Worm (Caenorhabditis elegans) whole organism, L4 larva: ENCODE results near the gene txt-18.

Source experiments
- ama-1 ChIP-seq: fragments of 150-350 bp; optimal IDR thresholded peaks from 2 replicates; lab custom pipeline; 2014; ENCODE audit warnings: inconsistent platforms, mixed read lengths
- dpl-1 ChIP-seq: fragments of 150-350 bp; optimal IDR thresholded peaks from 2 replicates; lab custom pipeline; 2014; ENCODE audit warnings: missing biosample characterization, missing genetic modification reagents, missing genetic modification characterization
- egl-27 ChIP-seq: sonication (generic microtip); optimal IDR thresholded peaks from 3 replicates; lab custom pipeline; 2017; ENCODE audit warnings: missing biosample characterization, missing genetic modification reagents, missing genetic modification characterization
- fkh-10 ChIP-seq: fragments of 150-350 bp; optimal IDR thresholded peaks from 2 replicates; lab custom pipeline; 2014; ENCODE audit warnings: missing biosample characterization, missing genetic modification reagents, missing genetic modification characterization
- jun-1 ChIP-seq: fragments of 150-350 bp; optimal IDR thresholded peaks from 2 replicates; lab custom pipeline; 2014; ENCODE audit warnings: missing biosample characterization, missing genetic modification reagents, missing genetic modification characterization
- lin-13 ChIP-seq: fragments of 150-350 bp; optimal IDR thresholded peaks from 2 replicates; lab custom pipeline; 2014; ENCODE audit warnings: missing biosample characterization, missing genetic modification reagents, missing genetic modification characterization
- lir-3 ChIP-seq: sonication (generic microtip); optimal IDR thresholded peaks from 2 replicates; lab custom pipeline; 2016; ENCODE audit warnings: mild to moderate bottlenecking, missing genetic modification characterization, missing compliant biosample characterization
- lsy-2 ChIP-seq, 2 experiments: fragments of 150-350 bp in 1 of 2; sonication (generic microtip) in 1 of 2; optimal IDR thresholded peaks; 2 replicates each; lab custom pipeline; 2014 to 2017; ENCODE audit warnings: missing biosample characterization in 2 of 2, missing genetic modification characterization in 2 of 2
- mep-1 ChIP-seq: fragments of 150-350 bp; sonication (generic microtip); optimal IDR thresholded peaks from 3 replicates; lab custom pipeline; 2014; ENCODE audit warnings: missing biosample characterization, missing genetic modification characterization
- nhr-102 ChIP-seq: sonication (generic microtip); optimal IDR thresholded peaks from 2 replicates; lab custom pipeline; 2016; ENCODE audit warnings: mild to moderate bottlenecking, missing genetic modification characterization, moderate library complexity, missing compliant biosample characterization
- nhr-111 ChIP-seq: fragments of 200-800 bp; sonication (Bioruptor generic); optimal IDR thresholded peaks from 2 replicates; lab custom pipeline; 2018; ENCODE audit warnings: mild to moderate bottlenecking, missing genetic modification characterization, missing compliant biosample characterization
- snpc-4 ChIP-seq: fragments of 150-350 bp; optimal IDR thresholded peaks from 2 replicates; lab custom pipeline; 2014; ENCODE audit warnings: missing biosample characterization, missing genetic modification characterization

DNA sequence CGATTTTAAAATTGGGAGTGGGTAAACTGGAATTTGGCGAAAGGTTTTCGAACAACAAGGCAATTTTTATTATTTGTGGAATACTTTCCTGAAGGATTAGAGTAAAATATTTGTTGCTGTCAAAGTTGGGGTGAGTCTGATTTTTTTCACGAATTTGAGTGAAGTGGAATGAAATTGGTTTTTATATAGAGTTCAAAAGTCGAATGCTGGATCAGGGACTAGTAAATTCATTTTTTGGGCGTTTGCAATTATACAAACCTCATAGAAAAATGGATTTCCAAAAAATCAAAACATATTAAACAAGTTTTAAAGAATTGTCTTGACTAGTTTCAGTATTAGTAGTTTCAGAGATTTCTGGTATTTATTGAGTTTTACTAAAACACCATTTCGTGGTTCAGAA lies 3.9 kb upstream of the txt-18 start, which contains the start of gene C32D5.7:
- no peak for TF ChIP-seq lsy-2 (tag; optimal IDR thresholded peaks at IDR 0.05; lab: Kevin White, UChicago)
- no peak for TF ChIP-seq dpl-1
- no peak for TF ChIP-seq nhr-111
- no peak for TF ChIP-seq fkh-10 (GFP tag; lab: Kevin White, UChicago)
- TF ChIP-seq egl-27 (tag; lab: Kevin White, UChicago) = no peak
- TF ChIP-seq lin-13 (GFP tag; lab: Kevin White, UChicago) = no peak
- no peak for TF ChIP-seq jun-1 (tag; lab: Kevin White, UChicago)
- TF ChIP-seq ama-1 (lab: Kevin White, UChicago) = no peak
- TF ChIP-seq mep-1 (tag; lab: Kevin White, UChicago) = no peak
- TF ChIP-seq nhr-102 (tag; lab: Kevin White, UChicago) = no peak
- no peak for TF ChIP-seq snpc-4 (tag; lab: Kevin White, UChicago)
- no peak for TF ChIP-seq lir-3 (tag; lab: Kevin White, UChicago)
